Worm (Caenorhabditis elegans) whole organism, L1 larva: ENCODE measurements around the gene C09G9.5.

Experiments used
- F16B12.6 ChIP-seq: fragments of 150-350 bp; optimal IDR thresholded peaks from 2 replicates; lab custom pipeline; 2014; ENCODE audit warnings: missing biosample characterization, missing genetic modification characterization
- blmp-1 ChIP-seq: fragments of 150-350 bp; optimal IDR thresholded peaks from 2 replicates; lab custom pipeline; 2014; ENCODE audit warnings: missing biosample characterization, missing genetic modification characterization
- ceh-63 ChIP-seq: fragments of 200-800 bp; sonication (Bioruptor generic); optimal IDR thresholded peaks from 2 replicates; lab custom pipeline; 2018; ENCODE audit warnings: mild to moderate bottlenecking, missing genetic modification characterization, missing compliant biosample characterization
- ceh-8 ChIP-seq: fragments of 200-800 bp; sonication (Bioruptor generic); optimal IDR thresholded peaks from 2 replicates; lab custom pipeline; 2018; ENCODE audit warnings: mild to moderate bottlenecking, missing genetic modification characterization, moderate library complexity, missing compliant biosample characterization
- ces-1 ChIP-seq: fragments of 150-350 bp; optimal IDR thresholded peaks from 2 replicates; lab custom pipeline; 2014; ENCODE audit warnings: missing biosample characterization, missing genetic modification reagents, missing genetic modification characterization
- efl-1 ChIP-seq, 4 experiments: fragments of 150-350 bp; optimal IDR thresholded peaks in 3 of 4; peaks in 1 of 4; 1 replicate in 1 of 4; 2 replicates in 3 of 4; lab custom pipeline; 2014; ENCODE audit warnings: missing biosample characterization in 2 of 4, missing genetic modification characterization in 2 of 4, missing genetic modification reagents in 2 of 4
- egl-13 ChIP-seq: sonication (generic microtip); optimal IDR thresholded peaks from 2 replicates; lab custom pipeline; 2016; ENCODE audit warnings: missing genotype, missing genetic modification reagents, missing genetic modification characterization, missing compliant biosample characterization
- egl-27 ChIP-seq, 2 experiments: fragments of 150-350 bp in 1 of 2; sonication (generic microtip); optimal IDR thresholded peaks; 3 replicates each; lab custom pipeline; 2017 to 2018; ENCODE audit warnings: missing biosample characterization in 2 of 2, missing genetic modification characterization in 2 of 2, missing genetic modification reagents in 2 of 2
- elt-3 ChIP-seq, 6 experiments: fragments of 150-350 bp in 1 of 6; sonication (generic microtip); optimal IDR thresholded peaks; 2 replicates each; lab custom pipeline; 2017 to 2018; ENCODE audit warnings: missing biosample characterization in 6 of 6, missing genetic modification characterization in 6 of 6, inconsistent platforms in 1 of 6
- ets-5 ChIP-seq: fragments of 200-800 bp; sonication (Bioruptor generic); IDR thresholded peaks from 2 replicates; pipeline ENCODE4 v1.3.6; 2022; ENCODE audit warnings: missing genetic modification characterization, missing compliant biosample characterization
- hlh-4 ChIP-seq: sonication (generic microtip); optimal IDR thresholded peaks from 2 replicates; lab custom pipeline; 2016; ENCODE audit warnings: mild to moderate bottlenecking, missing genetic modification characterization, missing compliant biosample characterization
- hpl-2 ChIP-seq: fragments of 150-350 bp; optimal IDR thresholded peaks from 2 replicates; lab custom pipeline; 2014; ENCODE audit warnings: missing biosample characterization, missing genetic modification reagents, missing genetic modification characterization
- lin-15B ChIP-seq: fragments of 150-350 bp; sonication (generic microtip); optimal IDR thresholded peaks from 3 replicates; lab custom pipeline; 2014; ENCODE audit warnings: missing biosample characterization, missing genetic modification characterization
- lin-35 ChIP-seq, 2 experiments: fragments of 150-350 bp; optimal IDR thresholded peaks; 2 replicates each; lab custom pipeline; 2014; ENCODE audit warnings: missing biosample characterization in 2 of 2, missing genetic modification characterization in 2 of 2, missing genetic modification reagents in 2 of 2
- mdl-1 ChIP-seq, 2 experiments: fragments of 150-350 bp; optimal IDR thresholded peaks; 2 replicates each; lab custom pipeline; 2014 to 2017; ENCODE audit warnings: missing biosample characterization in 2 of 2, missing genetic modification characterization in 2 of 2, inconsistent platforms in 1 of 2
- mep-1 ChIP-seq: fragments of 150-350 bp; optimal IDR thresholded peaks from 2 replicates; lab custom pipeline; 2014; ENCODE audit warnings: missing biosample characterization, missing genetic modification characterization
- nhr-11 ChIP-seq: fragments of 150-350 bp; optimal IDR thresholded peaks from 2 replicates; lab custom pipeline; 2014; ENCODE audit warnings: missing biosample characterization, missing genetic modification characterization
- nhr-20 ChIP-seq: sonication (generic microtip); optimal IDR thresholded peaks from 2 replicates; lab custom pipeline; 2016; ENCODE audit warnings: mild to moderate bottlenecking, missing genetic modification characterization, missing compliant biosample characterization
- nhr-28 ChIP-seq: fragments of 150-350 bp; optimal IDR thresholded peaks from 2 replicates; lab custom pipeline; 2014; ENCODE audit warnings: missing biosample characterization, missing genetic modification characterization
- nhr-47 ChIP-seq: sonication (generic microtip); optimal IDR thresholded peaks from 2 replicates; lab custom pipeline; 2016; ENCODE audit warnings: mild to moderate bottlenecking, missing genetic modification characterization, moderate library complexity, missing compliant biosample characterization
- nhr-84 ChIP-seq: sonication (generic microtip); optimal IDR thresholded peaks from 2 replicates; lab custom pipeline; 2017; ENCODE audit warnings: missing biosample characterization, missing genetic modification characterization
- nhr-85 ChIP-seq: sonication (generic microtip); peaks from one replicate; lab custom pipeline; 2016; ENCODE audit warnings: missing genetic modification characterization, inconsistent platforms, missing compliant biosample characterization
- nhr-90 ChIP-seq: sonication (generic microtip); optimal IDR thresholded peaks from 2 replicates; lab custom pipeline; 2016; ENCODE audit warnings: mild to moderate bottlenecking, missing genetic modification characterization, missing compliant biosample characterization; ENCODE audit not compliant: poor library complexity
- pag-3 ChIP-seq: sonication (generic microtip); optimal IDR thresholded peaks from 2 replicates; lab custom pipeline; 2017; ENCODE audit warnings: missing genetic modification characterization, mild to moderate bottlenecking, missing compliant biosample characterization, antibody characterized with exemption, borderline replicate concordance; ENCODE audit not compliant: insufficient read depth
- rnt-1 ChIP-seq: sonication (generic microtip); optimal IDR thresholded peaks from 2 replicates; lab custom pipeline; 2016; ENCODE audit warnings: mild to moderate bottlenecking, missing genetic modification characterization, moderate library complexity, missing compliant biosample characterization
- skn-1 ChIP-seq: fragments of 150-350 bp; optimal IDR thresholded peaks from 2 replicates; lab custom pipeline; 2014; ENCODE audit warnings: missing biosample characterization, missing genetic modification characterization
- sox-4 ChIP-seq: sonication (generic microtip); optimal IDR thresholded peaks from 2 replicates; lab custom pipeline; 2016; ENCODE audit warnings: missing genetic modification characterization, missing compliant biosample characterization
- sptf-1 ChIP-seq: fragments of 150-350 bp; optimal IDR thresholded peaks from 2 replicates; lab custom pipeline; 2014; ENCODE audit warnings: missing biosample characterization, missing genetic modification characterization
- swsn-7 ChIP-seq: sonication (generic microtip); optimal IDR thresholded peaks from 2 replicates; lab custom pipeline; 2016; ENCODE audit warnings: missing genetic modification characterization, missing compliant biosample characterization
- unc-62 ChIP-seq: fragments of 150-350 bp; optimal IDR thresholded peaks from 2 replicates; lab custom pipeline; 2014; ENCODE audit warnings: missing biosample characterization, missing genetic modification reagents, missing genetic modification characterization
- vab-15 ChIP-seq: sonication (generic microtip); optimal IDR thresholded peaks from 2 replicates; lab custom pipeline; 2017; ENCODE audit warnings: missing genotype, mild to moderate bottlenecking, missing genetic modification characterization, missing compliant biosample characterization
- xbp-1 ChIP-seq: sonication (generic microtip); optimal IDR thresholded peaks from 2 replicates; lab custom pipeline; 2016; ENCODE audit warnings: missing genetic modification characterization, missing compliant biosample characterization
- zag-1 ChIP-seq: fragments of 150-350 bp; optimal IDR thresholded peaks from 2 replicates; lab custom pipeline; 2014; ENCODE audit warnings: missing biosample characterization, missing genetic modification characterization
- zip-4 ChIP-seq: fragments of 200-800 bp; sonication (Bioruptor generic); optimal IDR thresholded peaks from 2 replicates; lab custom pipeline; 2018; ENCODE audit warnings: mild to moderate bottlenecking, missing genetic modification characterization, moderate library complexity, missing compliant biosample characterization
- ztf-4 ChIP-seq: fragments of 150-350 bp; optimal IDR thresholded peaks from 2 replicates; lab custom pipeline; 2014; ENCODE audit warnings: missing biosample characterization, missing genetic modification characterization

Gene C09G9.5

DNA sequence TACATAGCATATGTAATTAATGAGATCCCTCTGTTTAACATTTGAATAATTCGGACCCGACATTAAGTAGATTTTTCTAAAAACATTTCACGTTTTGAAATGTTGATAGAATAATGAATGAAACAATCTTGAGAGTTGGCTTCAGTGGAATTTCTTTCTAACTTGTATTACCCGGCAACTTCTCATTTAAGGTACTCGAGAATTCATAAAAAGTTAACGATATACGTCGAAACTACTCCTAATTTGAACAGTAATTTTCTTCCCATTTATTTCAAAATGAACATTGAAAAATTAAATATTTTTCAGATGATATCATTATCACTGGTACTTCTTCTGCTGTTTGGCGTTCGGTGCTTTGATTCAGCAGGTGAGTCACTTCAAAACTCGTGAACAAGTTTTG, 20.4 kb downstream of the C09G9.5 start, which contains the start of gene C27B7.7:
Gene C27B7.7, plus strand, starts transcription at position 301 of the 400 bp plus-strand sequence.
- TF ChIP-seq F16B12.6 (tag; lab: Kevin White, UChicago) = no peak
- no peak for TF ChIP-seq pag-3
- TF ChIP-seq mep-1 = no peak
- TF ChIP-seq skn-1 = no peak
- TF ChIP-seq nhr-11 = no peak
- TF ChIP-seq ztf-4 (tag; lab: Kevin White, UChicago) = no peak
- no peak for TF ChIP-seq ets-5 (GFP tag; lab: Robert Waterston, UW)
- TF ChIP-seq hpl-2 (GFP tag; lab: Kevin White, UChicago) = no peak
- TF ChIP-seq nhr-84 = no peak
- no peak for TF ChIP-seq nhr-28 (tag; lab: Kevin White, UChicago)
- TF ChIP-seq sox-4 = no peak
- no peak for TF ChIP-seq elt-3 (tag; optimal IDR thresholded peaks at IDR 0.05; lab: Kevin White, UChicago)
- no peak for TF ChIP-seq lin-15B (tag; lab: Kevin White, UChicago)
- TF ChIP-seq zag-1 = no peak
- TF ChIP-seq vab-15 (tag; lab: Kevin White, UChicago) = no peak
- no peak for TF ChIP-seq lin-35 (GFP tag; optimal IDR thresholded peaks at IDR 0.05; lab: Kevin White, UChicago)
- TF ChIP-seq ces-1 (GFP tag; lab: Kevin White, UChicago) = no peak
- TF ChIP-seq, all 84 proteins: peak for 0

DNA sequence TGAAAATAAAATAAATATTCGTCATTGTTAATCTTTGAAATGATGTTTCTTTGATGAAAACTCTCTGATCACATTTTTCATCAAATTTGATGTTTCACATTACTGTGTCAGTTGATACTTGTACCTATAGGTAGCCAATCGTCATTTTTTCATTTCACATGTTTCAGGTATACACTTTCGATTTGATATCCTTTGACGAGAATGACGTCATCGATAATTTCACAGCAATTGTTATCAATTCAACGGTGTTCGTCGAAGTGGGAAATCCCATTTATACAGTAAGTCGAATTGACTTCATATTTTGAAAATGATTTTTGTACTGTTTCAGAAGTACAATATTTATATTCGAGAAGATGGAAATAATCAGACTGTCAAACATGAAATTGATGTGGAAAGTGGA, 27.9 kb downstream of the C09G9.5 start:
- peak in 1 of 6 experiments; percentile 13 for TF ChIP-seq elt-3 (tag; optimal IDR thresholded peaks at IDR 0.05; lab: Kevin White, UChicago)
- TF ChIP-seq nhr-85 = peak; percentile 42
- TF ChIP-seq efl-1 (optimal IDR thresholded peaks at IDR 0.05; lab: Kevin White, UChicago) = no peak
- TF ChIP-seq efl-1 (GFP tag; optimal IDR thresholded peaks at IDR 0.05 in 1 of 2; lab: Kevin White, UChicago) = no peak
- TF ChIP-seq unc-62 = no peak
- TF ChIP-seq nhr-90 = no peak
- no peak for TF ChIP-seq nhr-47
- TF ChIP-seq lin-35 (GFP tag; optimal IDR thresholded peaks at IDR 0.05; lab: Kevin White, UChicago) = peak in 1 of 2 experiments; percentile 24
- TF ChIP-seq sox-4 = no peak
- peak; percentile 15 for TF ChIP-seq blmp-1 (tag; lab: Kevin White, UChicago)
- no peak for TF ChIP-seq sptf-1 (tag; lab: Kevin White, UChicago)
- no peak for TF ChIP-seq zip-4
- TF ChIP-seq nhr-20 = peak; percentile 14

DNA sequence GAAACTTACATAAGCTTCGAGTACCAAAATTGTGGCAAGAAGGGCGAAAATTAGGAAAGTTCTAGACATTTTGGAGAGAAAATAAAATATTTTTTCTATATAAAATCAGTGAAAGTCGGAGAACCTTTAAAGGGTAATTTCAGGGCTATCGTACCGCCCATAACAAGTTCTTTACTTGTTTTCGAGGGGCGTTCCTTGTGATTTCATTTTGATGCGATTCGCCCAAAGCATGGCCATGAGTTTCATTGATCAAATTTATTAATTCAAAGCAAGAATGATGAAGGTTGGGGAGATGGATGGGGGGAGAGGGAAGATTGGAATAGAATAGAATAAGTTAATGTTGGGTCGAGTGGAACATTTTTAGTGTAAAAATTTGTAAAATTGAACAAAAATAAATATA, 29.7 kb downstream of the C09G9.5 start, which contains the start of gene C27B7.9:
Gene C27B7.9, minus strand, starts transcription at position 101 of the 400 bp plus-strand sequence.
- TF ChIP-seq mdl-1 (tag; optimal IDR thresholded peaks at IDR 0.05; lab: Kevin White, UChicago) = no peak
- TF ChIP-seq nhr-28 (tag; lab: Kevin White, UChicago) = no peak
- TF ChIP-seq lin-35 (GFP tag; optimal IDR thresholded peaks at IDR 0.05; lab: Kevin White, UChicago) = no peak
- no peak for TF ChIP-seq pag-3
- no peak for TF ChIP-seq elt-3 (tag; optimal IDR thresholded peaks at IDR 0.05; lab: Kevin White, UChicago)
- TF ChIP-seq ces-1 (GFP tag; lab: Kevin White, UChicago) = no peak
- TF ChIP-seq egl-13 (tag; lab: Kevin White, UChicago) = no peak
- TF ChIP-seq ceh-8 = no peak
- TF ChIP-seq ceh-63 = no peak
- TF ChIP-seq hlh-4 (tag; lab: Kevin White, UChicago) = no peak
- TF ChIP-seq egl-27 (tag; optimal IDR thresholded peaks at IDR 0.05; lab: Kevin White, UChicago) = no peak
- no peak for TF ChIP-seq swsn-7 (tag; lab: Kevin White, UChicago)

DNA sequence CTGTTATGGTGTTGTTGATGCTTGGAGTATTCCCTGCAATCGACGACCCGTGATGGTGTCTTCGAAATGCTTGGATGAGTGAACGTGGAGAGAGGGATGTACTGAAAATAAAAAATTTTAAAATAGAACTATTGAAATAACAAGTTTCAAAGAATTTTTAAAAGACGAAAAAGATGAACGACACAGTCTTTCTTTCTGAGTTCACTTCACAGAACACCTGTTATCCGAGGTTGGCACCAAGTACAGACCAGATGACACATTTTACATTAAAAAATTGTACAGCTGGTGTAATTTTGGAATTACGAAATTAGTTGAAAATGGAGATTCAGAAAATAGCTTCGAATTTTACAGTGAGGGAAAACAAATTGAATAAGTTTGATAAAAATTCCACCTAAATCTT, 32.5 kb downstream of the C09G9.5 start, which contains the start of gene rap-1:
Gene rap-1, minus strand, starts transcription at position 101 of the 400 bp plus-strand sequence.
- TF ChIP-seq nhr-28 (tag; lab: Kevin White, UChicago) = no peak
- TF ChIP-seq efl-1 (optimal IDR thresholded peaks at IDR 0.05; lab: Kevin White, UChicago) = no peak
- TF ChIP-seq efl-1 (GFP tag; optimal IDR thresholded peaks at IDR 0.05 in 1 of 2; lab: Kevin White, UChicago) = peak in 1 of 2 experiments; percentile 74
- no peak for TF ChIP-seq rnt-1 (tag; lab: Kevin White, UChicago)
- TF ChIP-seq xbp-1 (tag; lab: Kevin White, UChicago) = no peak
- TF ChIP-seq, all 84 proteins: peak for 1
